Worm (Caenorhabditis elegans): ENCODE data around the gene R03A10.5.

The R03A10.5 gene

ce11 chrX:15430983-15431382 is 15.5 kb upstream of the R03A10.5 start, which contains the start of gene blos-8:
Gene blos-8, minus strand, starts transcription at chrX:15431198.
- TF ChIP-seq lin-39 (tag; optimal IDR thresholded peaks at IDR 0.05) = no peak
- no peak for TF ChIP-seq Y105C5A.15 (GFP tag; IDR thresholded peaks at IDR 0.05)
- no peak for TF ChIP-seq lir-3 (tag; optimal IDR thresholded peaks at IDR 0.05)
- peak; percentile 2 for TF ChIP-seq ceh-28 (tag; optimal IDR thresholded peaks at IDR 0.05)
- no peak for TF ChIP-seq hmg-1.1 (GFP tag; IDR thresholded peaks at IDR 0.05)

ce11 chrX:15433487-15433886 is 13.0 kb upstream of the R03A10.5 start, which contains the start of gene flp-32:
Gene flp-32, plus strand, starts transcription at chrX:15433787.
- no peak for TF ChIP-seq lin-15B (tag; optimal IDR thresholded peaks at IDR 0.05)
- TF ChIP-seq unc-62 (GFP tag; optimal IDR thresholded peaks at IDR 0.05 in 1 of 2) = peak in 1 of 2 experiments; percentile 65
- no peak for TF ChIP-seq unc-62 (tag; optimal IDR thresholded peaks at IDR 0.05)

- TF ChIP-seq dmd-9 (GFP tag; IDR thresholded peaks at IDR 0.05) = no peak
- TF ChIP-seq mdt-29 (GFP tag; IDR thresholded peaks at IDR 0.05) = no peak
Observed at ce11 chrX:15434922-15435321, 11.6 kb upstream of the R03A10.5 start.

- TF ChIP-seq set-16 (GFP tag; IDR thresholded peaks at IDR 0.05) (peak; percentile 73), snpc-4 (tag; optimal IDR thresholded peaks at IDR 0.05) (peak; percentile 40), daf-16 (GFP tag; optimal IDR thresholded peaks at IDR 0.05) (no peak), daf-16 (tag; optimal IDR thresholded peaks at IDR 0.05) (peak; percentile 7), nhr-42 (GFP tag; IDR thresholded peaks at IDR 0.05) (0 out of 2 replicates have a peak, but pooled peaks have one; percentile 16), hmg-1.1 (GFP tag; IDR thresholded peaks at IDR 0.05) (0 out of 2 replicates have a peak, but pooled peaks have one; percentile 7), zfp-2 (tag; optimal IDR thresholded peaks at IDR 0.05) (no peak)
Observed at ce11 chrX:15438768-15439167, 7.8 kb upstream of the R03A10.5 start.

- TF ChIP-seq snpc-1.2 (GFP tag; IDR thresholded peaks at IDR 0.05) (no peak), rbr-2 (tag; optimal IDR thresholded peaks at IDR 0.05) (no peak), F10B5.3 (tag; optimal IDR thresholded peaks at IDR 0.05) (no peak), lim-7 (GFP tag; IDR thresholded peaks at IDR 0.05) (no peak), hmg-1.1 (GFP tag; IDR thresholded peaks at IDR 0.05) (0 out of 2 replicates have a peak, but pooled peaks have one; percentile 6), skn-1 (tag; optimal IDR thresholded peaks at IDR 0.05) (no peak), jun-1 (tag; optimal IDR thresholded peaks at IDR 0.05) (no peak), tra-1 (GFP tag; IDR thresholded peaks at IDR 0.05) (no peak), ctbp-1 (GFP tag; IDR thresholded peaks at IDR 0.05) (no peak), pqm-1 (tag; optimal IDR thresholded peaks at IDR 0.05) (peak; percentile 27), tag-97 (GFP tag; IDR thresholded peaks at IDR 0.05) (no peak), Y75B8A.6 (GFP tag; IDR thresholded peaks at IDR 0.05) (no peak), hlh-11 (tag; optimal IDR thresholded peaks at IDR 0.05) (peak; percentile 50), ZK546.5 (tag; optimal IDR thresholded peaks at IDR 0.05) (no peak), F37D6.2 (tag; optimal IDR thresholded peaks at IDR 0.05) (no peak), nhr-28 (tag; optimal IDR thresholded peaks at IDR 0.05) (peak; percentile 57), set-16 (GFP tag; IDR thresholded peaks at IDR 0.05) (no peak), vab-7 (GFP tag; IDR thresholded peaks at IDR 0.05) (no peak), F49E8.2 (tag; optimal IDR thresholded peaks at IDR 0.05; ENCODE audit: borderline replicate concordance) (no peak), unc-39 (tag; optimal IDR thresholded peaks at IDR 0.05) (no peak), aha-1 (tag) (no peak), T26A8.4 (GFP tag; IDR thresholded peaks at IDR 0.05) (no peak), zag-1 (tag; optimal IDR thresholded peaks at IDR 0.05) (no peak), lin-13 (GFP tag; optimal IDR thresholded peaks at IDR 0.05) (no peak), lin-15B (tag; optimal IDR thresholded peaks at IDR 0.05) (no peak), mdl-1 (tag; optimal IDR thresholded peaks at IDR 0.05) (peak in 1 of 2 experiments; percentile 60), unc-62 (GFP tag; optimal IDR thresholded peaks at IDR 0.05 in 1 of 2) (no peak), unc-62 (tag; optimal IDR thresholded peaks at IDR 0.05) (no peak), lin-29 (GFP tag; IDR thresholded peaks at IDR 0.05) (no peak), pha-4 (GFP tag; IDR thresholded peaks at IDR 0.05) (no peak), pha-4 (tag; optimal IDR thresholded peaks at IDR 0.05) (no peak), egl-27 (tag; optimal IDR thresholded peaks at IDR 0.05) (no peak), ceh-28 (tag; optimal IDR thresholded peaks at IDR 0.05) (no peak)
Observed at ce11 chrX:15440744-15441685, 5.5 kb upstream of the R03A10.5 start, which contains the start of gene mocs-1. Gene mocs-1, minus strand, starts transcription at chrX:15440794.
